Worm (Caenorhabditis elegans) whole organism, late embryonic: ENCODE results near the gene F07G6.2.
"Not testable (repeated sequence)": the region's sequence is repeated elsewhere in the genome, so short reads cannot be mapped to it uniquely, and the experiment has no call there.

Experiments used
- gmeb-2 ChIP-seq: sonication (generic microtip); optimal IDR thresholded peaks from 2 replicates; lab custom pipeline; 2016; ENCODE audit warnings: missing genetic modification characterization, inconsistent platforms, missing compliant biosample characterization
- mec-3 ChIP-seq: sonication (generic microtip); optimal IDR thresholded peaks from 2 replicates; lab custom pipeline; 2016; ENCODE audit warnings: borderline replicate concordance, missing genetic modification characterization, missing compliant biosample characterization
- nhr-11 ChIP-seq: fragments of 150-350 bp; optimal IDR thresholded peaks from 2 replicates; lab custom pipeline; 2014; ENCODE audit warnings: missing biosample characterization, missing genetic modification characterization
- tbx-2 ChIP-seq: sonication (generic microtip); optimal IDR thresholded peaks from 2 replicates; lab custom pipeline; 2016; ENCODE audit warnings: missing genetic modification characterization, missing compliant biosample characterization
- ttx-3 ChIP-seq: sonication (generic microtip); optimal IDR thresholded peaks from 2 replicates; lab custom pipeline; 2016; ENCODE audit warnings: missing genetic modification reagents, missing genetic modification characterization, missing compliant biosample characterization
- unc-86 ChIP-seq: sonication (generic microtip); optimal IDR thresholded peaks from 2 replicates; lab custom pipeline; 2016; ENCODE audit warnings: missing genetic modification characterization, missing compliant biosample characterization

- not testable (repeated sequence) for TF ChIP-seq nhr-11, tbx-2, ttx-3, unc-86, gmeb-2, mec-3 (tag; lab: Kevin White, UChicago)
These were observed 40.1 kb upstream of the F07G6.2 start, which contains the start of gene C36C9.11 for ce11 chrX:1687079-1687478.
